Worm (Caenorhabditis elegans) whole organism, L4/young adult: ENCODE measurements around the gene unc-76.

Source experiments
- W03F9.2 ChIP-seq: fragments of 150-350 bp; optimal IDR thresholded peaks from 2 replicates; lab custom pipeline; 2014; ENCODE audit warnings: missing biosample characterization, missing genetic modification characterization
- dao-5 ChIP-seq: sonication (generic microtip); optimal IDR thresholded peaks from 2 replicates; lab custom pipeline; 2016; ENCODE audit warnings: missing genotype, missing genetic modification characterization, moderate library complexity, missing compliant biosample characterization
- him-1 ChIP-seq: sonication (generic microtip); optimal IDR thresholded peaks from 2 replicates; lab custom pipeline; 2016; ENCODE audit warnings: missing genotype, missing genetic modification reagents, missing genetic modification characterization, missing compliant biosample characterization

- TF ChIP-seq W03F9.2 (tag; lab: Kevin White, UChicago) (no peak), dao-5 (tag; lab: Kevin White, UChicago) (no peak), him-1 (no peak)
Observed at ce11 chrV:15051720-15052119, 19.8 kb upstream of the unc-76 start.
